Fruit fly (Drosophila melanogaster): ENCODE data around the gene CG11892.

- TF ChIP-seq Myc (optimal IDR thresholded peaks at IDR 0.05) (no peak), Sin3A (optimal IDR thresholded peaks at IDR 0.05) (no peak), insv (optimal IDR thresholded peaks at IDR 0.05) (no peak)
Measured at dm6 chr3R:25239880-25240279, 41.5 kb upstream of the CG11892 start, which contains the start of gene to.

Data from Kc167 (cell line).